Worm (Caenorhabditis elegans): ENCODE results near the gene F28F8.9.
A peak's percentile ranks its signal among the peaks of the same experiment; 100 is the strongest.

Gene F28F8.9

ce11 chrV:15614534-15614933 is 36.1 kb upstream of the F28F8.9 start:
- TF ChIP-seq lin-15B (tag; optimal IDR thresholded peaks at IDR 0.05) (no peak), hlh-4 (tag; optimal IDR thresholded peaks at IDR 0.05) (no peak), dsc-1 (tag; optimal IDR thresholded peaks at IDR 0.05) (no peak), aha-1 (tag; optimal IDR thresholded peaks at IDR 0.05) (no peak), C16A3.4 (tag; optimal IDR thresholded peaks at IDR 0.05) (no peak), isw-1 (GFP tag; IDR thresholded peaks at IDR 0.05) (no peak), sptf-1 (tag; optimal IDR thresholded peaks at IDR 0.05) (no peak), snu-23 (GFP tag; optimal IDR thresholded peaks at IDR 0.05) (no peak), ztf-11 (tag; optimal IDR thresholded peaks at IDR 0.05) (no peak), ceh-90 (tag; optimal IDR thresholded peaks at IDR 0.05) (no peak), nhr-90 (tag; optimal IDR thresholded peaks at IDR 0.05; ENCODE audit: poor library complexity) (no peak), ceh-8 (GFP tag; optimal IDR thresholded peaks at IDR 0.05) (no peak), tlp-1 (tag; optimal IDR thresholded peaks at IDR 0.05) (no peak), fkh-10 (GFP tag; optimal IDR thresholded peaks at IDR 0.05) (no peak), pag-3 (tag; optimal IDR thresholded peaks at IDR 0.05; ENCODE audit: borderline replicate concordance, insufficient read depth) (no peak), jun-1 (tag; optimal IDR thresholded peaks at IDR 0.05) (no peak), lin-13 (GFP tag; optimal IDR thresholded peaks at IDR 0.05) (no peak), swsn-7 (tag; optimal IDR thresholded peaks at IDR 0.05) (no peak), zip-4 (GFP tag; optimal IDR thresholded peaks at IDR 0.05) (no peak), nhr-19 (GFP tag; conservative IDR thresholded peaks at IDR 0.05) (no peak)

- no peak for TF ChIP-seq mep-1 (tag; optimal IDR thresholded peaks at IDR 0.05)
- no peak for TF ChIP-seq nhr-28 (tag; optimal IDR thresholded peaks at IDR 0.05)
- TF ChIP-seq irx-1 (tag; optimal IDR thresholded peaks at IDR 0.05) = no peak
Measured at ce11 chrV:15612886-15613285, 34.4 kb upstream of the F28F8.9 start, which contains the start of gene str-263. str-263 (plus strand) TSS chrV:15613186.

- peak in 1 of 2 experiments; percentile 11 for TF ChIP-seq lin-35 (GFP tag; optimal IDR thresholded peaks at IDR 0.05)
- TF ChIP-seq mep-1 (tag; optimal IDR thresholded peaks at IDR 0.05) = peak; percentile 35
- peak; percentile 36 for TF ChIP-seq fkh-8 (tag; optimal IDR thresholded peaks at IDR 0.05)
- no peak for TF ChIP-seq ceh-8 (GFP tag; optimal IDR thresholded peaks at IDR 0.05)
- TF ChIP-seq skn-1 (tag; optimal IDR thresholded peaks at IDR 0.05) = no peak
- TF ChIP-seq ceh-82 (tag; optimal IDR thresholded peaks at IDR 0.05) = peak in 1 of 3 experiments; percentile 28
- TF ChIP-seq nhr-19 (GFP tag; conservative IDR thresholded peaks at IDR 0.05) = no peak
- TF ChIP-seq Y116A8C.19 (tag; optimal IDR thresholded peaks at IDR 0.05; ENCODE audit: borderline replicate concordance) = no peak
- no peak for TF ChIP-seq elt-2 (tag; optimal IDR thresholded peaks at IDR 0.05)
- peak in 1 of 2 experiments; percentile 1 for TF ChIP-seq efl-1 (optimal IDR thresholded peaks at IDR 0.05)
- peak in 1 of 2 experiments; percentile 32 for TF ChIP-seq efl-1 (GFP tag; optimal IDR thresholded peaks at IDR 0.05 in 1 of 2)
- no peak for TF ChIP-seq nhr-47 (tag; optimal IDR thresholded peaks at IDR 0.05)
- peak in 1 of 3 experiments; percentile 21 for TF ChIP-seq dpl-1 (GFP tag; optimal IDR thresholded peaks at IDR 0.05)
- TF ChIP-seq blmp-1 (tag; optimal IDR thresholded peaks at IDR 0.05) = no peak
- TF ChIP-seq unc-86 (tag; optimal IDR thresholded peaks at IDR 0.05) = no peak
- TF ChIP-seq swsn-7 (tag; optimal IDR thresholded peaks at IDR 0.05) = peak; percentile 8
- TF ChIP-seq alr-1 (tag; optimal IDR thresholded peaks at IDR 0.05; ENCODE audit: borderline replicate concordance) = no peak
- TF ChIP-seq isw-1 (GFP tag; IDR thresholded peaks at IDR 0.05) = peak; percentile 28
Measured at ce11 chrV:15610350-15610940, 32.0 kb upstream of the F28F8.9 start, which contains the start of the genes fbxa-153 and str-12. fbxa-153 (minus strand) TSS chrV:15610384. str-12 (plus strand) TSS chrV:15610890.

ce11 chrV:15605045-15605444 is 26.6 kb upstream of the F28F8.9 start, which contains the start of gene fbxa-154:
fbxa-154 (minus strand) TSS chrV:15605145.
- TF ChIP-seq nhr-77 (tag; optimal IDR thresholded peaks at IDR 0.05) (no peak), egl-13 (tag; optimal IDR thresholded peaks at IDR 0.05) (no peak), Y116A8C.19 (tag; optimal IDR thresholded peaks at IDR 0.05; ENCODE audit: borderline replicate concordance) (no peak), aly-2 (tag; optimal IDR thresholded peaks at IDR 0.05) (no peak), unc-86 (tag; optimal IDR thresholded peaks at IDR 0.05) (no peak), fkh-8 (tag; optimal IDR thresholded peaks at IDR 0.05) (no peak), tbx-2 (tag; optimal IDR thresholded peaks at IDR 0.05) (no peak), fos-1 (tag; optimal IDR thresholded peaks at IDR 0.05) (no peak), ztf-4 (tag; optimal IDR thresholded peaks at IDR 0.05) (no peak)
